Fruit fly (Drosophila melanogaster) whole organism, adult: ENCODE measurements around the gene Rlb1.

Source experiments
- CG12768 ChIP-seq: fragments of 200-800 bp; sonication (Bioruptor generic); optimal IDR thresholded peaks from 2 replicates; lab custom pipeline; 2017; ENCODE audit warnings: missing biosample characterization, missing genetic modification characterization, mild to moderate bottlenecking, moderate library complexity, missing genetic modification reagents
- CG14711 ChIP-seq: fragments of 200-800 bp; sonication (Bioruptor generic); optimal IDR thresholded peaks from 2 replicates; lab custom pipeline; 2018; ENCODE audit warnings: missing biosample characterization, mild to moderate bottlenecking, missing genetic modification characterization, moderate library complexity
- CG1620 ChIP-seq: fragments of 200-800 bp; sonication (Bioruptor generic); optimal IDR thresholded peaks from 2 replicates; lab custom pipeline; 2016; ENCODE audit warnings: missing biosample characterization, missing genetic modification characterization
- Clk ChIP-seq: fragments of 200-800 bp; sonication (Bioruptor generic); optimal IDR thresholded peaks from 2 replicates; lab custom pipeline; 2017; ENCODE audit warnings: missing biosample characterization, missing genetic modification characterization
- Crg-1 ChIP-seq: fragments of 200-800 bp; sonication (Bioruptor generic); optimal IDR thresholded peaks from 2 replicates; lab custom pipeline; 2016; ENCODE audit warnings: missing biosample characterization, missing genetic modification characterization
- Hr96 ChIP-seq: fragments of 200-800 bp; sonication (Bioruptor generic); optimal IDR thresholded peaks from 2 replicates; lab custom pipeline; 2016; ENCODE audit warnings: missing biosample characterization, missing genetic modification characterization
- bab1 ChIP-seq: fragments of 200-800 bp; sonication (Bioruptor generic); optimal IDR thresholded peaks from 3 replicates; lab custom pipeline; 2019; ENCODE audit warnings: missing biosample characterization, mild to moderate bottlenecking, missing genetic modification characterization, moderate library complexity
- cic ChIP-seq: fragments of 200-800 bp; sonication (Bioruptor generic); optimal IDR thresholded peaks from 2 replicates; lab custom pipeline; 2017; ENCODE audit warnings: missing biosample characterization, mild to moderate bottlenecking, missing genetic modification characterization, moderate library complexity
- kay ChIP-seq: fragments of 200-800 bp; sonication (Bioruptor generic); peaks from one replicate; lab custom pipeline; 2016; ENCODE audit warnings: missing biosample characterization, missing genetic modification characterization, borderline replicate concordance
- ovo ChIP-seq: fragments of 200-800 bp; sonication (Bioruptor generic); optimal IDR thresholded peaks from 2 replicates; lab custom pipeline; 2016; ENCODE audit warnings: missing biosample characterization, missing genetic modification characterization

dm6 chr3R:9561121-9561520 is 48.0 kb downstream of the Rlb1 start:
- no peak for TF ChIP-seq kay (GFP tag; lab: Kevin White, UChicago)
- TF ChIP-seq Clk (GFP tag; lab: Kevin White, UChicago): no peak
- TF ChIP-seq ovo (GFP tag; lab: Kevin White, UChicago): no peak
- TF ChIP-seq Crg-1 (GFP tag; lab: Kevin White, UChicago): no peak
- no peak for TF ChIP-seq CG1620
- no peak for TF ChIP-seq CG14711 (tag; lab: Kevin White, UChicago)
- TF ChIP-seq CG12768: no peak
- no peak for TF ChIP-seq cic (GFP tag; lab: Kevin White, UChicago)
- no peak for TF ChIP-seq bab1
- no peak for TF ChIP-seq Hr96 (GFP tag; lab: Kevin White, UChicago)
